Worm (Caenorhabditis elegans): Measurements from ENCODE around the gene srg-47.
A peak's percentile ranks its signal among the peaks of the same experiment; 100 is the strongest.

Gene srg-47

DNA sequence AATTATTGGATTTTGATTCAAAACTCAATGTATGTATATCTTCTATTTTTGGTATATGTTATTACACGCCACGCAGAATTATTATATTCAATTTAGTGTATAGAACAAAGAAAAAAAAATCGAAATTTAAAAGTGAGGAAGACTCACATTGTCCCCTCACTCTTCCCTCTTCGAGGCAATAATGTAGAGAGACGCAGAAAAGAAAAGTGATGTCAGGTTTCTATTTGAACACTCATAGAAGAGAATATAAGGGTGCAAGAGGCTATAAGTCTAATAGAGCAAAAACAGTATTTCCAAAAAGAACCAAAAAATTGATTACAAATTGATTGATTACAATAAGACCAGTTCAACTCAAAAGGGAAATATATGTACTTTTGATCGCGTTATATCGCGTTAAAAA is 7.6 kb downstream of the srg-47 start:
- peak in 1 of 2 experiments; percentile 63 for TF ChIP-seq unc-62 (GFP tag; optimal IDR thresholded peaks at IDR 0.05 in 1 of 2)
- TF ChIP-seq unc-62 (tag; optimal IDR thresholded peaks at IDR 0.05): no peak
- TF ChIP-seq zag-1 (tag; optimal IDR thresholded peaks at IDR 0.05): no peak
- no peak for TF ChIP-seq nhr-48 (tag; optimal IDR thresholded peaks at IDR 0.05)
- no peak for TF ChIP-seq pha-4 (GFP tag; IDR thresholded peaks at IDR 0.05)
- TF ChIP-seq pha-4 (tag; optimal IDR thresholded peaks at IDR 0.05): no peak
- no peak for TF ChIP-seq nhr-11 (tag; optimal IDR thresholded peaks at IDR 0.05)
- TF ChIP-seq lin-13 (GFP tag; optimal IDR thresholded peaks at IDR 0.05): no peak
- no peak for TF ChIP-seq gei-8 (GFP tag; optimal IDR thresholded peaks at IDR 0.05)
- peak; percentile 6 for TF ChIP-seq nhr-28 (tag; optimal IDR thresholded peaks at IDR 0.05)
- no peak for TF ChIP-seq hmg-1.1 (GFP tag; IDR thresholded peaks at IDR 0.05)

DNA sequence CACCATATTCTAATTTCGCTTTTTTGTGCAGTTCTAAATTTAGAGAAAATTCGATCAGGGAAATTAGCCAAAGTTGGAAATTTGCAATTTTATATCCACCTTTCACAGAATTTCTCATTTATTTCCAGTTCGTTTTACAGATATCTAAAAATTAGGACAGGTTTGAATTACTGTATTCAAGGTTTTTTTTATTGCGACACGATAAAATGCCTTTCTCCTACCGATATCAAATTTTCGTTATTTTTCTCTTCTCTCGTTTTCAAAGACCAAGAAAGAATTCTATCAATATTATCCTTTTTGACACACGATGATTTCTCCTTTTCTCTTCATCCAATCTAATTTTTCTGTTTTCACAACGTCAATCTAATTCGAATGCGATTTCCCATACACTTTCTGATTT is 9.5 kb downstream of the srg-47 start, which contains the start of gene C53A5.13:
TSS of gene C53A5.13 (plus strand) at position 301 of the 400 bp plus-strand sequence.
- TF ChIP-seq ZK337.2 (GFP tag; IDR thresholded peaks at IDR 0.05): no peak
- no peak for TF ChIP-seq nhr-11 (tag; optimal IDR thresholded peaks at IDR 0.05)
- TF ChIP-seq fos-1 (tag; optimal IDR thresholded peaks at IDR 0.05): no peak

DNA sequence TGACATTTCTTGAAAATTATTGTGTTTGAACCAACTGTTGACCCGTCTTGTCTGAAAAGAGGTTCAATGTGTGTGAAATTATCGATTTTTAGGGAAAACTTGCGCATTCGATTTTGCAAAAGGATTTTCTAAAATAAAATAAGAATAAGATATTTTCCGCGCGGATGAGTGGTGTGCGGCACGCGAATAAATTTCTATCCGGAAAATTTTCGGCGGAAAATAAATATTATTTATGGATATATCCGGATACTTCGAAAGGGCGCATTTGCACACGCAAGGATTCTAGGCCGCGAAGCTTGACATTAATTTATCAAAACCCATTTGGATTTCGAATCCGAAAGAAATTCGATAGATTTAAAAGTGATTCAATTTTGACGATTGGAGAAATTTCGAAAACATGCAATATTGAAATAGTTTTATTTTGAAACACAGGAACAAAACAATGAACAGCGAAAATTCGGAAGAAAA is 10.2 kb downstream of the srg-47 start, which contains the start of gene rike-1:
TSS of gene rike-1 (minus strand) at position 51 of the 468 bp plus-strand sequence.
- TF ChIP-seq lsy-2 (tag; optimal IDR thresholded peaks at IDR 0.05): peak in 1 of 2 experiments; percentile 24
- TF ChIP-seq spr-1 (tag; optimal IDR thresholded peaks at IDR 0.05): no peak
- no peak for TF ChIP-seq mes-2 (tag; optimal IDR thresholded peaks at IDR 0.05; ENCODE audit: poor library complexity, severe bottlenecking)
- no peak for TF ChIP-seq php-3 (GFP tag; IDR thresholded peaks at IDR 0.05)
- TF ChIP-seq daf-19 (GFP tag; conservative IDR thresholded peaks at IDR 0.05): no peak
- no peak for TF ChIP-seq cey-2 (tag; optimal IDR thresholded peaks at IDR 0.05; ENCODE audit: borderline replicate concordance, insufficient read depth)
- TF ChIP-seq tag-97 (GFP tag; IDR thresholded peaks at IDR 0.05): no peak
- TF ChIP-seq mxl-2 (GFP tag; conservative IDR thresholded peaks at IDR 0.05): no peak
- TF ChIP-seq mep-1 (tag; optimal IDR thresholded peaks at IDR 0.05): peak; percentile 3
- peak; percentile 22 for TF ChIP-seq unc-130 (GFP tag; optimal IDR thresholded peaks at IDR 0.05)
- TF ChIP-seq unc-39 (tag; optimal IDR thresholded peaks at IDR 0.05): no peak
- peak; percentile 71 for TF ChIP-seq lin-38 (GFP tag; IDR thresholded peaks at IDR 0.05)
- TF ChIP-seq skn-1 (tag; optimal IDR thresholded peaks at IDR 0.05): no peak
- peak; percentile 28 for TF ChIP-seq ceh-28 (tag; optimal IDR thresholded peaks at IDR 0.05)

DNA sequence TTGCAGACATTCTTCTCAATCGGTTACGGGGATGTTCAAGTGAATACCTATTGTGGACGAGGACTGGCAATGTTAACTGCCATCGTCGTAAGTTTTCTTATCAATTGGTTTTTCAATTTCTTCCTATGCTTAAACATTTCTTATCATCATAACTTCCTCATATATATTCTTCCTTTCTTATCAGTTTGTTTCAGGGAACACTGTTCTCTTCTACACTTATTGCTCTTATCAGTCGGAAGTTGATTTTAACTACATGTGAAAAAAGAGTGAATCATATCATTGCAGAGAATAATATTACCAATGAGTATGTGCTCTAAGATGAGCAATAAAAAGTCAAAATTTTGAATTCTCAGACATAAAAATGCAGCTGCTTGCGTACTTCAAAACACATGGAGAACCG is 13.9 kb downstream of the srg-47 start:
- TF ChIP-seq unc-62 (GFP tag; optimal IDR thresholded peaks at IDR 0.05 in 1 of 2): no peak
- no peak for TF ChIP-seq unc-62 (tag; optimal IDR thresholded peaks at IDR 0.05)
- 0 out of 2 replicates have a peak, but pooled peaks have one; percentile 40 for TF ChIP-seq php-3 (GFP tag; IDR thresholded peaks at IDR 0.05)
- peak; percentile 50; the same call in 1 of the 2 replicates for TF ChIP-seq tra-1 (GFP tag; IDR thresholded peaks at IDR 0.05)
- no peak for TF ChIP-seq mdt-29 (GFP tag; IDR thresholded peaks at IDR 0.05)
- peak; percentile 86 for TF ChIP-seq nhr-28 (tag; optimal IDR thresholded peaks at IDR 0.05)
- peak; percentile 65 for TF ChIP-seq nhr-77 (tag; optimal IDR thresholded peaks at IDR 0.05)
- TF ChIP-seq lin-1 (GFP tag; IDR thresholded peaks at IDR 0.05): peak; percentile 43; the same call in 1 of the 2 replicates
- TF ChIP-seq dmd-6 (GFP tag; IDR thresholded peaks at IDR 0.05): peak; percentile 57
- no peak for TF ChIP-seq nhr-76 (tag; optimal IDR thresholded peaks at IDR 0.05)
- no peak for TF ChIP-seq lin-29 (GFP tag; IDR thresholded peaks at IDR 0.05)
- no peak for TF ChIP-seq nhr-25 (tag; optimal IDR thresholded peaks at IDR 0.05; ENCODE audit: borderline replicate concordance, insufficient read depth)
- peak; percentile 80 for TF ChIP-seq jun-1 (tag; optimal IDR thresholded peaks at IDR 0.05)
- no peak for TF ChIP-seq daf-16 (GFP tag; optimal IDR thresholded peaks at IDR 0.05)
- TF ChIP-seq daf-16 (tag; optimal IDR thresholded peaks at IDR 0.05): peak; percentile 32
- no peak for TF ChIP-seq aha-1 (tag)
- no peak for TF ChIP-seq ceh-32 (tag; optimal IDR thresholded peaks at IDR 0.05; ENCODE audit: poor library complexity)
- peak; percentile 94 for TF ChIP-seq pqm-1 (tag; optimal IDR thresholded peaks at IDR 0.05)
- peak; percentile 73 for TF ChIP-seq nhr-6 (tag; optimal IDR thresholded peaks at IDR 0.05)
- TF ChIP-seq daf-19 (GFP tag; conservative IDR thresholded peaks at IDR 0.05): no peak
- no peak for TF ChIP-seq mes-2 (tag; optimal IDR thresholded peaks at IDR 0.05; ENCODE audit: poor library complexity, severe bottlenecking)
- TF ChIP-seq nhr-10 (tag; optimal IDR thresholded peaks at IDR 0.05): no peak
- no peak for TF ChIP-seq rbr-2 (tag; optimal IDR thresholded peaks at IDR 0.05)

Data from whole organism, L4 larva.